Fruit fly (Drosophila melanogaster) whole organism, embryonic: Measurements from ENCODE around the gene CG5390.
A peak's percentile ranks its signal among the peaks of the same experiment; 100 is the strongest.

Experiments
- CG34224 ChIP-seq: fragments of 200-800 bp; sonication (Bioruptor generic); IDR thresholded peaks from 3 replicates; pipeline ENCODE4 v1.3.6; 2022; ENCODE audit warnings: missing biosample characterization, missing genetic modification characterization; ENCODE audit not compliant: partially characterized antibody
- CG34422 ChIP-seq: fragments of 200-800 bp; sonication (Bioruptor generic); IDR thresholded peaks from 3 replicates; pipeline ENCODE4 v1.3.6; 2022; ENCODE audit warnings: missing biosample characterization, missing genetic modification characterization
- Ets97D ChIP-seq: fragments of 200-800 bp; sonication (Bioruptor generic); optimal IDR thresholded peaks from 3 replicates; lab custom pipeline; 2016; ENCODE audit warnings: missing biosample characterization, missing genetic modification characterization
- Fer1 ChIP-seq: fragments of 200-800 bp; sonication (Bioruptor generic); optimal IDR thresholded peaks from 2 replicates; lab custom pipeline; 2017; ENCODE audit warnings: missing biosample characterization, mild to moderate bottlenecking, missing genetic modification characterization
- disco-r ChIP-seq: fragments of 200-800 bp; sonication (Bioruptor generic); optimal IDR thresholded peaks from 2 replicates; lab custom pipeline; 2016; ENCODE audit warnings: missing biosample characterization, missing genetic modification characterization
- knrl ChIP-seq: fragments of 200-800 bp; sonication (Bioruptor generic); IDR thresholded peaks from 3 replicates; pipeline ENCODE4 v1.3.6; 2022; ENCODE audit warnings: missing biosample characterization, missing genetic modification characterization; ENCODE audit not compliant: partially characterized antibody
- sug ChIP-seq: fragments of 200-800 bp; optimal IDR thresholded peaks from 2 replicates; lab custom pipeline; 2019; ENCODE audit warnings: missing biosample characterization, mild to moderate bottlenecking, missing genetic modification characterization, moderate library complexity

DNA sequence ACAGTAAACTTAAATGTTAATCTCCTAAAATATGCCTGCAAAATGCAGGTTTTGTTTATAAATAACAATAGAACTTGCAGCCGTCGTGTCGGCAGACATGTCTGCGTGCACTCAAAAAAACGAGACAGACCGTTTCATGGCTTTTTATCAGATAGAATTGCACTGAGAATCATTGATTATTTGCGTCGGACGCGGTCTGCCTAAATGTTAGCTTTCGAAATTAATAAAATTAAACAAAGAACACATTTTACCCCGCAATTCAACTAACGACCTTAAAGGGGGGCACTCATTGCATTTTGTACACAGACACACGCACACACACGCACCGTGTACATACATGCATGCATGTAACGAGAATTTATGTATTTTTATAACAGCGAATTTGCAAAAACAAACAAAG is 29.5 kb downstream of the CG5390 start:
- TF ChIP-seq Ets97D (no peak), CG34224 (no peak), knrl (GFP tag; lab: Robert Waterston, UW) (no peak), Fer1 (GFP tag; lab: Kevin White, UChicago) (no peak), disco-r (no peak), sug (no peak), CG34422 (GFP tag; lab: Robert Waterston, UW) (peak; percentile 46; the same call in 1 of the 3 replicates)
